Worm (Caenorhabditis elegans): ENCODE measurements around the gene B0334.4.

The B0334.4 gene

DNA sequence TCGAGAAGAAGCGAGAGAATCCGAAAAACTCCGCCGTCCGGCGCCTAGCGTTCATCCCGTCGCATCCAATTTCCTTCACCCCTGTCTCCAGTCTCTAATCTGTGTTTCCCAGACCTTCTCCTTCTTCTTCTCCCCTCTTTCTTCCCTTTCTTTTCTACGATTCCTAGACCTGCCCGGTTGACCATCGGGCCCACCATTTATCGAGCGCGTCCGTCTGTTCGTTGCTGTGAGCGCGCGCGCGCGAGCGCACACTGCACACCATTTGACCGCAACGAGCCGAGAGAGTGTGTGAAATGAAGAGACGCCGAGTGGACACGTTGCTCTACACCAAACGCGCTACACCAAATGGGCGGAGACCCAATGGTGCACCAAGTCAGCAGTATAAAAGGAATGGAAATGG is 41.6 kb downstream of the B0334.4 start (continued):
- TF ChIP-seq lin-54 (GFP tag; optimal IDR thresholded peaks at IDR 0.05) (peak; percentile 81), F55B11.4 (tag; optimal IDR thresholded peaks at IDR 0.05; ENCODE audit: borderline replicate concordance, insufficient read depth) (no peak), lag-1 (GFP tag; IDR thresholded peaks at IDR 0.05) (no peak), die-1 (tag; optimal IDR thresholded peaks at IDR 0.05) (no peak), ama-1 (optimal IDR thresholded peaks at IDR 0.05) (no peak), ama-1 (GFP tag; optimal IDR thresholded peaks at IDR 0.05) (no peak), dpl-1 (GFP tag; optimal IDR thresholded peaks at IDR 0.05) (peak; percentile 88), pbrm-1 (GFP tag; IDR thresholded peaks at IDR 0.05) (peak; percentile 75; the same call in 1 of the 2 replicates), ceh-40 (GFP tag; IDR thresholded peaks at IDR 0.05) (no peak), madf-3 (GFP tag; IDR thresholded peaks at IDR 0.05) (peak; percentile 92), Y95B8A.8 (GFP tag; IDR thresholded peaks at IDR 0.05) (peak; percentile 81; the same call in 1 of the 2 replicates), nfya-2 (GFP tag; IDR thresholded peaks at IDR 0.05) (no peak), mcd-1 (GFP tag; IDR thresholded peaks at IDR 0.05) (peak; percentile 78), nfyb-1 (GFP tag; IDR thresholded peaks at IDR 0.05) (no peak), cebp-2 (GFP tag; IDR thresholded peaks at IDR 0.05) (no peak), sdz-38 (tag; optimal IDR thresholded peaks at IDR 0.05) (no peak), hsf-1 (GFP tag; IDR thresholded peaks at IDR 0.05) (peak; percentile 90), F57A8.1 (GFP tag; optimal IDR thresholded peaks at IDR 0.05) (no peak), ztf-3 (GFP tag; optimal IDR thresholded peaks at IDR 0.05) (no peak), nhr-90 (tag; optimal IDR thresholded peaks at IDR 0.05) (no peak), ztf-18 (tag; optimal IDR thresholded peaks at IDR 0.05) (peak; percentile 2), mel-28 (tag; optimal IDR thresholded peaks at IDR 0.05; ENCODE audit: borderline replicate concordance) (no peak), mes-4 (tag; optimal IDR thresholded peaks at IDR 0.05) (no peak), F10E7.11 (tag; optimal IDR thresholded peaks at IDR 0.05) (no peak), bed-1 (GFP tag; IDR thresholded peaks at IDR 0.05) (no peak), hlh-12 (tag; optimal IDR thresholded peaks at IDR 0.05) (no peak), rpc-1 (optimal IDR thresholded peaks at IDR 0.05) (no peak), rpc-1 (tag; optimal IDR thresholded peaks at IDR 0.05) (no peak), zim-3 (tag; optimal IDR thresholded peaks at IDR 0.05) (no peak), bed-2 (GFP tag; IDR thresholded peaks at IDR 0.05) (peak; percentile 81; the same call in 1 of the 2 replicates), akir-1 (GFP tag; optimal IDR thresholded peaks at IDR 0.05) (no peak), egl-18 (GFP tag; IDR thresholded peaks at IDR 0.05) (no peak), ztf-26 (tag; optimal IDR thresholded peaks at IDR 0.05) (no peak), gei-17 (GFP tag; optimal IDR thresholded peaks at IDR 0.05) (no peak), ztf-28 (GFP tag; IDR thresholded peaks at IDR 0.05) (0 out of 2 replicates have a peak, but pooled peaks have one; percentile 51), hmg-20 (GFP tag; IDR thresholded peaks at IDR 0.05) (no peak), F39B2.1 (GFP tag; IDR thresholded peaks at IDR 0.05) (no peak), fkh-3 (tag; optimal IDR thresholded peaks at IDR 0.05) (no peak), rcor-1 (GFP tag; IDR thresholded peaks at IDR 0.05) (peak; percentile 47; the same call in 1 of the 2 replicates), ceh-100 (GFP tag; IDR thresholded peaks at IDR 0.05) (peak; percentile 84), efl-1 (GFP tag; optimal IDR thresholded peaks at IDR 0.05) (peak; percentile 97), B0019.2 (GFP tag; conservative IDR thresholded peaks at IDR 0.05) (peak; percentile 28; the same call in 1 of the 2 replicates), hmg-1.2 (GFP tag; IDR thresholded peaks at IDR 0.05) (peak; percentile 92), madf-6 (GFP tag; IDR thresholded peaks at IDR 0.05) (peak; percentile 98), lir-1 (GFP tag; conservative IDR thresholded peaks at IDR 0.05) (peak; percentile 79; the same call in 1 of the 2 replicates), madf-10 (tag; optimal IDR thresholded peaks at IDR 0.05) (no peak), chd-7 (tag; optimal IDR thresholded peaks at IDR 0.05) (no peak), him-1 (tag; optimal IDR thresholded peaks at IDR 0.05) (peak; percentile 30), ceh-79 (tag; optimal IDR thresholded peaks at IDR 0.05) (no peak), mxl-1 (tag; optimal IDR thresholded peaks at IDR 0.05) (no peak), sptf-2 (GFP tag; optimal IDR thresholded peaks at IDR 0.05) (no peak), athp-1 (tag; optimal IDR thresholded peaks at IDR 0.05) (peak; percentile 40)
